Worm (Caenorhabditis elegans): Measurements from ENCODE around the gene duo-1.

duo-1 gene

DNA sequence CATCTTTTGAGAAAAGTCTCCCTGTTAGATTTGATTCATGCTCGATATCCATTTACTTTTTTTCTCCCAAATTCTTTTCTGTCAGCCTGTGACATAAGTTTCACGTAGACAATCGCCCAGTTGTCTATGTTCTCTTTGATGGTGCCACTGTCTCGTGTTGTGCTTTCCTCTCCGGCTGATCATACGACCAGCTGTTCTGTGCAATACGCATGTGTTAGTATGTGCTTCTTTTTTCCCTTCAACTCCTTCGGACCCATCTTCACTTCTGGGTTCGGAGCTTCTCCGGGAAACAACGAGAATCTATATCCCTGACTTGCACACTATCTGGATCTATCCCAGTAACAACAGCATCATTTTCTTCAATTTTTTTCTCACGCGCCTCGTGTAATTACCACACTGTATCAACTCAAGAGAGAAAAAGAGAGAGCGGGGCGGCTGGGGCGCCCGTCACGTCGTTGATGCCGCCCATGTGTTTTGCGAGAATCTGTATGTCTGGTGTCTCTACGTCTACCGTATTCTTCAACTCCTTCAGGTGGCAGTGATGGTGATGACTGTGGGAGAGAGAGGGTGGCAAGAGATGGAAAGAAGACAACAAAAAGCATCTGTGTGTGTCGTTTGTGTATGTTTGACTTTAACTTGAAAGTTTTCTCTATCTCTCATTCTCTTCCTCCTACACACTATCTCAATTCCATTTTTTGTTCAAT lies 22.4 kb upstream of the duo-1 start (continued):
- TF ChIP-seq ztf-3 (GFP tag; optimal IDR thresholded peaks at IDR 0.05) (peak; percentile 34), efl-1 (GFP tag; optimal IDR thresholded peaks at IDR 0.05) (no peak), ccch-3 (GFP tag; optimal IDR thresholded peaks at IDR 0.05) (no peak), madf-8 (GFP tag; conservative IDR thresholded peaks at IDR 0.05) (no peak), fkh-3 (tag; optimal IDR thresholded peaks at IDR 0.05) (no peak), C17E4.6 (GFP tag; IDR thresholded peaks at IDR 0.05) (no peak), xnd-1 (tag; optimal IDR thresholded peaks at IDR 0.05) (no peak), nhr-179 (tag; optimal IDR thresholded peaks at IDR 0.05) (no peak), T26A5.8 (tag; optimal IDR thresholded peaks at IDR 0.05) (no peak), pbrm-1 (GFP tag; IDR thresholded peaks at IDR 0.05) (0 out of 2 replicates have a peak, but pooled peaks have one; percentile 50), tbx-9 (tag; optimal IDR thresholded peaks at IDR 0.05; ENCODE audit: borderline replicate concordance) (no peak), cebp-1 (GFP tag; IDR thresholded peaks at IDR 0.05) (no peak), cebp-1 (tag; optimal IDR thresholded peaks at IDR 0.05) (peak; percentile 77), chd-7 (tag; optimal IDR thresholded peaks at IDR 0.05) (peak; percentile 69), ztf-22 (GFP tag; optimal IDR thresholded peaks at IDR 0.05) (no peak), hmg-20 (GFP tag; IDR thresholded peaks at IDR 0.05) (no peak), hmg-1.2 (GFP tag; IDR thresholded peaks at IDR 0.05) (peak; percentile 78), atf-7 (tag; optimal IDR thresholded peaks at IDR 0.05) (peak; percentile 81), attf-6 (GFP tag; IDR thresholded peaks at IDR 0.05) (no peak), K12H6.12 (tag; optimal IDR thresholded peaks at IDR 0.05) (peak; percentile 76), ama-1 (optimal IDR thresholded peaks at IDR 0.05) (no peak), ama-1 (GFP tag; optimal IDR thresholded peaks at IDR 0.05) (no peak), K11D2.4 (GFP tag; IDR thresholded peaks at IDR 0.05) (0 out of 2 replicates have a peak, but pooled peaks have one; percentile 8), F10E7.11 (tag; optimal IDR thresholded peaks at IDR 0.05) (no peak), F52B5.7 (tag; optimal IDR thresholded peaks at IDR 0.05) (no peak), unc-62 (GFP tag; optimal IDR thresholded peaks at IDR 0.05) (peak; percentile 65), ceh-91 (GFP tag; IDR thresholded peaks at IDR 0.05) (no peak), die-1 (tag; optimal IDR thresholded peaks at IDR 0.05) (peak; percentile 48), ceh-40 (GFP tag; IDR thresholded peaks at IDR 0.05) (no peak), F23B12.7 (tag; optimal IDR thresholded peaks at IDR 0.05; ENCODE audit: insufficient read depth) (peak; percentile 7), nhr-120 (GFP tag; IDR thresholded peaks at IDR 0.05) (no peak), aptf-3 (GFP tag; IDR thresholded peaks at IDR 0.05) (no peak), nfyb-1 (GFP tag; IDR thresholded peaks at IDR 0.05) (no peak), somi-1 (GFP tag; optimal IDR thresholded peaks at IDR 0.05) (peak; percentile 88), sdz-38 (tag; optimal IDR thresholded peaks at IDR 0.05) (no peak), ztf-18 (tag; optimal IDR thresholded peaks at IDR 0.05) (peak; percentile 37), lin-26 (GFP tag; IDR thresholded peaks at IDR 0.05) (0 out of 2 replicates have a peak, but pooled peaks have one; percentile 49), aptf-2 (GFP tag; conservative IDR thresholded peaks at IDR 0.05) (no peak), nhr-27 (tag; optimal IDR thresholded peaks at IDR 0.05) (no peak), lsy-27 (tag; optimal IDR thresholded peaks at IDR 0.05; ENCODE audit: borderline replicate concordance, insufficient read depth) (no peak), mxl-1 (tag; optimal IDR thresholded peaks at IDR 0.05) (no peak), snpc-1.3 (tag; optimal IDR thresholded peaks at IDR 0.05; ENCODE audit: insufficient read depth) (no peak), dox-1 (GFP tag; IDR thresholded peaks at IDR 0.05) (peak; percentile 52; the same call in 1 of the 2 replicates), lsl-1 (GFP tag; optimal IDR thresholded peaks at IDR 0.05) (no peak), bed-2 (GFP tag; IDR thresholded peaks at IDR 0.05) (no peak), ets-4 (GFP tag; optimal IDR thresholded peaks at IDR 0.05) (peak; percentile 28), zfh-2 (GFP tag; conservative IDR thresholded peaks at IDR 0.05) (peak; percentile 79), F49E8.2 (tag; optimal IDR thresholded peaks at IDR 0.05; ENCODE audit: insufficient read depth) (no peak)
